Fruit fly (Drosophila melanogaster) whole organism, prepupa: ENCODE results near the gene CG9222.

Experiments used
- Blimp-1 ChIP-seq: fragments of 200-800 bp; sonication (Bioruptor generic); optimal IDR thresholded peaks from 3 replicates; lab custom pipeline; 2017; ENCODE audit warnings: missing biosample characterization, missing genetic modification characterization, mild to moderate bottlenecking, moderate library complexity, missing genetic modification reagents
- CG10631 ChIP-seq: fragments of 200-800 bp; sonication (Bioruptor generic); optimal IDR thresholded peaks from 2 replicates; lab custom pipeline; 2016; ENCODE audit warnings: missing biosample characterization, missing genetic modification characterization
- CG11902 ChIP-seq: fragments of 200-800 bp; sonication (Bioruptor generic); optimal IDR thresholded peaks from 3 replicates; lab custom pipeline; 2016; ENCODE audit warnings: missing biosample characterization, missing genetic modification characterization
- CG1621 ChIP-seq: fragments of 200-800 bp; sonication (Bioruptor generic); optimal IDR thresholded peaks from 3 replicates; lab custom pipeline; 2018; ENCODE audit warnings: missing biosample characterization, mild to moderate bottlenecking, missing genetic modification characterization
- CG16779 ChIP-seq: fragments of 200-800 bp; sonication (Bioruptor generic); optimal IDR thresholded peaks from 3 replicates; lab custom pipeline; 2017; ENCODE audit warnings: missing biosample characterization, mild to moderate bottlenecking, missing genetic modification characterization
- CG31627 ChIP-seq: fragments of 200-800 bp; sonication (Bioruptor generic); optimal IDR thresholded peaks from 3 replicates; lab custom pipeline; 2016; ENCODE audit warnings: missing biosample characterization, missing genetic modification characterization
- CG32006 ChIP-seq: fragments of 200-800 bp; sonication (Bioruptor generic); optimal IDR thresholded peaks from 3 replicates; lab custom pipeline; 2017; ENCODE audit warnings: missing biosample characterization, mild to moderate bottlenecking, missing genetic modification characterization
- CG34406 ChIP-seq: fragments of 200-800 bp; sonication (Bioruptor generic); optimal IDR thresholded peaks from 3 replicates; lab custom pipeline; 2016; ENCODE audit warnings: missing biosample characterization, missing genetic modification characterization
- CG3919 ChIP-seq: fragments of 200-800 bp; sonication (Bioruptor generic); optimal IDR thresholded peaks from 3 replicates; lab custom pipeline; 2016; ENCODE audit warnings: missing biosample characterization, missing genetic modification characterization
- CG4318 ChIP-seq: fragments of 200-800 bp; sonication (Bioruptor generic); optimal IDR thresholded peaks from 3 replicates; lab custom pipeline; 2017; ENCODE audit warnings: missing biosample characterization, mild to moderate bottlenecking, missing genetic modification characterization
- CG6792 ChIP-seq: fragments of 200-800 bp; sonication (Bioruptor generic); optimal IDR thresholded peaks from 3 replicates; lab custom pipeline; 2016; ENCODE audit warnings: missing biosample characterization, missing genetic modification characterization
- CG8632 ChIP-seq: fragments of 200-800 bp; sonication (Bioruptor generic); optimal IDR thresholded peaks from 3 replicates; lab custom pipeline; 2016; ENCODE audit warnings: missing biosample characterization, missing genetic modification characterization
- CG9139 ChIP-seq: fragments of 200-800 bp; sonication (Bioruptor generic); optimal IDR thresholded peaks from 3 replicates; lab custom pipeline; 2017; ENCODE audit warnings: missing biosample characterization, mild to moderate bottlenecking, missing genetic modification characterization
- Eip78C ChIP-seq: fragments of 200-800 bp; sonication (Bioruptor generic); peaks from one replicate; lab custom pipeline; 2016; ENCODE audit warnings: missing biosample characterization, missing genetic modification characterization
- Gug ChIP-seq: fragments of 200-800 bp; sonication (Bioruptor generic); IDR thresholded peaks from 2 replicates; pipeline ENCODE4 v1.3.6; 2022; ENCODE audit warnings: missing biosample characterization, missing genetic modification characterization
- Hr38 ChIP-seq: sonication (Bioruptor generic); optimal IDR thresholded peaks from 2 replicates; lab custom pipeline; 2016; ENCODE audit warnings: missing biosample characterization, missing genetic modification characterization
- Hr39 ChIP-seq: fragments of 200-800 bp; sonication (Bioruptor generic); optimal IDR thresholded peaks from 2 replicates; lab custom pipeline; 2016; ENCODE audit warnings: missing biosample characterization, missing genetic modification characterization
- Met ChIP-seq: fragments of 200-800 bp; sonication (Bioruptor generic); optimal IDR thresholded peaks from 3 replicates; lab custom pipeline; 2016; ENCODE audit warnings: missing biosample characterization, missing genetic modification characterization
- OdsH ChIP-seq: fragments of 200-800 bp; sonication (Bioruptor generic); optimal IDR thresholded peaks from 3 replicates; lab custom pipeline; 2016; ENCODE audit warnings: missing biosample characterization, missing genetic modification characterization
- Smox ChIP-seq: fragments of 200-800 bp; sonication (Bioruptor generic); optimal IDR thresholded peaks from 3 replicates; lab custom pipeline; 2016; ENCODE audit warnings: missing biosample characterization, missing genetic modification characterization
- Sox102F ChIP-seq: fragments of 200-800 bp; sonication (Bioruptor generic); optimal IDR thresholded peaks from 2 replicates; lab custom pipeline; 2016; ENCODE audit warnings: missing biosample characterization, mild to moderate bottlenecking, missing genetic modification characterization
- Sox14 ChIP-seq: fragments of 200-800 bp; sonication (Bioruptor generic); optimal IDR thresholded peaks from 3 replicates; lab custom pipeline; 2016; ENCODE audit warnings: missing biosample characterization, missing genetic modification characterization
- Sox15 ChIP-seq: fragments of 200-800 bp; sonication (Bioruptor generic); optimal IDR thresholded peaks from 3 replicates; lab custom pipeline; 2016; ENCODE audit warnings: missing biosample characterization, missing genetic modification characterization
- achi ChIP-seq: fragments of 200-800 bp; sonication (Bioruptor generic); optimal IDR thresholded peaks from 3 replicates; lab custom pipeline; 2016; ENCODE audit warnings: missing biosample characterization, missing genetic modification characterization
- cyc ChIP-seq: fragments of 200-800 bp; sonication (Bioruptor generic); optimal IDR thresholded peaks from 3 replicates; lab custom pipeline; 2016; ENCODE audit warnings: missing biosample characterization, missing genetic modification characterization
- fd59A ChIP-seq: fragments of 200-800 bp; sonication (Bioruptor generic); optimal IDR thresholded peaks from 2 replicates; lab custom pipeline; 2017; ENCODE audit warnings: missing biosample characterization, mild to moderate bottlenecking, missing genetic modification characterization, missing genetic modification reagents
- fkh ChIP-seq: fragments of 200-800 bp; sonication (Bioruptor generic); optimal IDR thresholded peaks from 3 replicates; lab custom pipeline; 2017; ENCODE audit warnings: missing biosample characterization, mild to moderate bottlenecking, missing genetic modification characterization, moderate library complexity
- lz ChIP-seq: fragments of 200-800 bp; sonication (Bioruptor generic); optimal IDR thresholded peaks from 3 replicates; lab custom pipeline; 2016; ENCODE audit warnings: missing biosample characterization, missing genetic modification characterization
- pdm3 ChIP-seq: fragments of 200-800 bp; sonication (Bioruptor generic); optimal IDR thresholded peaks from 3 replicates; lab custom pipeline; 2016; ENCODE audit warnings: missing biosample characterization, missing genetic modification characterization
- svp ChIP-seq: fragments of 200-800 bp; sonication (Bioruptor generic); peaks from one replicate; lab custom pipeline; 2016; ENCODE audit warnings: missing biosample characterization, missing genetic modification characterization
- topi ChIP-seq: fragments of 200-800 bp; sonication (Bioruptor generic); optimal IDR thresholded peaks from 3 replicates; lab custom pipeline; 2016; ENCODE audit warnings: missing biosample characterization, missing genetic modification characterization
- vri ChIP-seq: fragments of 200-800 bp; sonication (Bioruptor generic); optimal IDR thresholded peaks from 3 replicates; lab custom pipeline; 2016; ENCODE audit warnings: missing biosample characterization, mild to moderate bottlenecking, missing genetic modification characterization

Gene CG9222

dm6 chr2L:6089604-6090198, 41.1 kb upstream of the CG9222 start:
- TF ChIP-seq vri (GFP tag; lab: Kevin White, UChicago) (no peak), Sox14 (no peak), OdsH (GFP tag; lab: Kevin White, UChicago) (no peak), svp (peak; percentile 56), CG9139 (GFP tag; lab: Kevin White, UChicago) (no peak), CG6792 (no peak), CG16779 (tag; lab: Kevin White, UChicago) (peak; percentile 6)
- TF ChIP-seq, all 60 proteins: peak for 2

dm6 chr2L:6090365-6090764, 40.5 kb upstream of the CG9222 start:
- TF ChIP-seq Hr38 (GFP tag; lab: Kevin White, UChicago): no peak
- no peak for TF ChIP-seq CG8632 (GFP tag; lab: Kevin White, UChicago)
- no peak for TF ChIP-seq CG10631
- no peak for TF ChIP-seq Hr39 (GFP tag; lab: Kevin White, UChicago)
- TF ChIP-seq, all 60 proteins: peak for 0

- TF ChIP-seq fd59A (GFP tag; lab: Kevin White, UChicago): no peak
- TF ChIP-seq Sox15 (GFP tag; lab: Kevin White, UChicago): no peak
- TF ChIP-seq CG11902 (GFP tag; lab: Kevin White, UChicago): no peak
- TF ChIP-seq Gug (GFP tag; lab: Robert Waterston, UW): no peak
- TF ChIP-seq, all 60 proteins: peak for 0
Measured at dm6 chr2L:6090786-6091716, 39.8 kb upstream of the CG9222 start, which contains the start of gene CG45075. TSS of gene CG45075 (plus strand) at chr2L:6091412.

- no peak for TF ChIP-seq topi
- no peak for TF ChIP-seq Sox102F
- no peak for TF ChIP-seq Met (GFP tag; lab: Kevin White, UChicago)
- no peak for TF ChIP-seq achi
- no peak for TF ChIP-seq CG3919 (GFP tag; lab: Kevin White, UChicago)
- no peak for TF ChIP-seq Blimp-1 (GFP tag; lab: Kevin White, UChicago)
- TF ChIP-seq CG4318 (GFP tag; lab: Kevin White, UChicago): no peak
- TF ChIP-seq cyc (GFP tag; lab: Kevin White, UChicago): no peak
- no peak for TF ChIP-seq CG32006
- no peak for TF ChIP-seq CG31627 (GFP tag; lab: Kevin White, UChicago)
- no peak for TF ChIP-seq pdm3 (GFP tag; lab: Kevin White, UChicago)
- no peak for TF ChIP-seq CG34406
- no peak for TF ChIP-seq CG10631
Measured at dm6 chr2L:6092300-6092699, 38.5 kb upstream of the CG9222 start.

- TF ChIP-seq Smox (GFP tag; lab: Kevin White, UChicago) (no peak), Sox14 (peak; percentile 47), svp (peak; percentile 96), vri (GFP tag; lab: Kevin White, UChicago) (no peak), CG32006 (no peak), Eip78C (peak; percentile 80), fkh (GFP tag; lab: Kevin White, UChicago) (peak; percentile 38), CG31627 (GFP tag; lab: Kevin White, UChicago) (peak; percentile 21), lz (GFP tag; lab: Kevin White, UChicago) (peak; percentile 14), CG1621 (tag; lab: Kevin White, UChicago) (peak; percentile 49)
Measured at dm6 chr2L:6098479-6099269, 32.1 kb upstream of the CG9222 start, which contains the start of gene CG9175. TSS of gene CG9175 (minus strand) at chr2L:6098966.
